Fruit fly (Drosophila melanogaster): ENCODE data around the gene ImpL1.

DNA sequence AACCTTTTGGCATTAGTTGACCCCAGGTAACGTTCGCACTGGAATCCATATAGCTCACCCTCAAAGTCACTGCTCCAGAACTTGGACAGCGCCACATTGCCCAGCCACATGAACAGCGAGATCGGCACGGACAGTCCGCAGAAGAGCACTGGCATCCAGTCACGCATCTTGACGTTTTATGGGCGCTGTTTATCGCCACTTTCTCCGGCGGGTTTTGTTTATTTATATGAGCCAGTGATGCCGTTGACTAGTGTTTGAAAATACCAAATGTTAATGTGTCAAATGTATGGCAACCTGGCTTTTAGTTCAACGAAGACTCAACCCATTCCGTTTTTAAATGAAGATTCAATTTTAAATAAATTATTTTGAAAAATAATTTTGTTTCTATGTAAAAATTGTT, 5.0 kb downstream of the ImpL1 start, which contains the start of gene CG10171:
- TF ChIP-seq usp (GFP tag; optimal IDR thresholded peaks at IDR 0.05) = no peak
- no peak for TF ChIP-seq pan (optimal IDR thresholded peaks at IDR 0.05)
- no peak for TF ChIP-seq EcR (GFP tag; optimal IDR thresholded peaks at IDR 0.05)
